Fruit fly (Drosophila melanogaster) whole organism, pupa: ENCODE data around the gene Taf3.

ENCODE experiments used
- CG10348 ChIP-seq: fragments of 200-800 bp; sonication (Bioruptor generic); IDR thresholded peaks from 2 replicates; pipeline ENCODE4 v1.3.6; 2022; ENCODE audit warnings: missing biosample characterization, missing genetic modification characterization
- CG12605 ChIP-seq: fragments of 200-800 bp; sonication (Bioruptor generic); IDR thresholded peaks from 2 replicates; pipeline ENCODE4 v1.3.6; 2022; ENCODE audit warnings: missing biosample characterization, missing genetic modification characterization
- CG13204 ChIP-seq: fragments of 200-800 bp; sonication (Bioruptor generic); optimal IDR thresholded peaks from 2 replicates; lab custom pipeline; 2018; ENCODE audit warnings: missing biosample characterization, mild to moderate bottlenecking, missing genetic modification characterization, moderate library complexity
- CG14655 ChIP-seq: fragments of 200-800 bp; sonication (Bioruptor generic); optimal IDR thresholded peaks from 3 replicates; lab custom pipeline; 2017; ENCODE audit warnings: mild to moderate bottlenecking, missing biosample characterization, missing genetic modification reagents, missing genetic modification characterization
- CG15710 ChIP-seq: fragments of 200-800 bp; sonication (Bioruptor generic); optimal IDR thresholded peaks from 2 replicates; lab custom pipeline; 2018; ENCODE audit warnings: missing biosample characterization, mild to moderate bottlenecking, missing genetic modification characterization, moderate library complexity
- CG17806 ChIP-seq: fragments of 200-800 bp; sonication (Bioruptor generic); optimal IDR thresholded peaks from 2 replicates; lab custom pipeline; 2018; ENCODE audit warnings: missing biosample characterization, mild to moderate bottlenecking, missing genetic modification characterization, moderate library complexity
- CG32121 ChIP-seq: fragments of 200-800 bp; sonication (Bioruptor generic); IDR thresholded peaks from 2 replicates; pipeline ENCODE4 v1.3.6; 2022; ENCODE audit warnings: missing biosample characterization, missing genetic modification characterization
- CG34367 ChIP-seq: fragments of 200-800 bp; sonication (Bioruptor generic); optimal IDR thresholded peaks from 2 replicates; lab custom pipeline; 2018; ENCODE audit warnings: missing biosample characterization, mild to moderate bottlenecking, missing genetic modification characterization
- CG4496 ChIP-seq: fragments of 200-800 bp; sonication (Bioruptor generic); IDR thresholded peaks from 3 replicates; pipeline ENCODE4 v1.3.6; 2022; ENCODE audit warnings: missing biosample characterization, missing genetic modification characterization
- CG8159 ChIP-seq: fragments of 200-800 bp; sonication (Bioruptor generic); optimal IDR thresholded peaks from 3 replicates; lab custom pipeline; 2018; ENCODE audit warnings: missing biosample characterization, mild to moderate bottlenecking, missing genetic modification characterization, moderate library complexity
- CG8301 ChIP-seq: fragments of 200-800 bp; sonication (Bioruptor generic); optimal IDR thresholded peaks from 2 replicates; lab custom pipeline; 2018; ENCODE audit warnings: missing biosample characterization, mild to moderate bottlenecking, missing genetic modification characterization
- CG9948 ChIP-seq: fragments of 200-800 bp; sonication (Bioruptor generic); optimal IDR thresholded peaks from 2 replicates; lab custom pipeline; 2018; ENCODE audit warnings: missing biosample characterization, mild to moderate bottlenecking, missing genetic modification characterization, moderate library complexity
- D1 ChIP-seq: fragments of 200-800 bp; sonication (Bioruptor generic); optimal IDR thresholded peaks from 2 replicates; lab custom pipeline; 2018; ENCODE audit warnings: missing biosample characterization, mild to moderate bottlenecking, missing genetic modification characterization, moderate library complexity
- EcR ChIP-seq: fragments of 200-800 bp; sonication (Bioruptor generic); optimal IDR thresholded peaks from 3 replicates; lab custom pipeline; 2019; ENCODE audit warnings: missing biosample characterization, missing genetic modification characterization, mild to moderate bottlenecking, moderate library complexity, missing genetic modification reagents
- Ets98B ChIP-seq: fragments of 200-800 bp; sonication (Bioruptor generic); IDR thresholded peaks from 2 replicates; pipeline ENCODE4 v1.3.6; 2022; ENCODE audit warnings: missing biosample characterization, missing genetic modification characterization
- Pif1A ChIP-seq: fragments of 200-800 bp; sonication (Bioruptor generic); optimal IDR thresholded peaks from 3 replicates; lab custom pipeline; 2016; ENCODE audit warnings: missing biosample characterization, missing genetic modification characterization
- Pif1B ChIP-seq: fragments of 200-800 bp; sonication (Bioruptor generic); optimal IDR thresholded peaks from 3 replicates; lab custom pipeline; 2016; ENCODE audit warnings: missing biosample characterization, missing genetic modification characterization
- Snoo ChIP-seq: fragments of 200-800 bp; sonication (Bioruptor generic); optimal IDR thresholded peaks from 3 replicates; lab custom pipeline; 2017; ENCODE audit warnings: missing biosample characterization, mild to moderate bottlenecking, missing genetic modification characterization, inconsistent platforms
- fd96Ca ChIP-seq: fragments of 200-800 bp; sonication (Bioruptor generic); IDR thresholded peaks from 3 replicates; pipeline ENCODE4 v1.3.6; 2022; ENCODE audit warnings: missing biosample characterization, missing genetic modification characterization
- gl ChIP-seq: fragments of 200-800 bp; sonication (Bioruptor generic); optimal IDR thresholded peaks from 2 replicates; lab custom pipeline; 2018; ENCODE audit warnings: missing biosample characterization, mild to moderate bottlenecking, missing genetic modification characterization
- rn ChIP-seq: fragments of 200-800 bp; sonication (Bioruptor generic); IDR thresholded peaks from 2 replicates; pipeline ENCODE4 v1.3.6; 2022; ENCODE audit warnings: missing biosample characterization, missing genetic modification characterization

The Taf3 gene

dm6 chr4:466543-466965 lies at the start of gene Taf3:
Gene Taf3 (minus strand): TSS chr4:466828.
- TF ChIP-seq CG34367 (tag; lab: Kevin White, UChicago), result no peak
- no peak for TF ChIP-seq Pif1B (GFP tag; lab: Kevin White, UChicago)
- TF ChIP-seq Pif1A (GFP tag; lab: Kevin White, UChicago), result no peak
- TF ChIP-seq CG4496, result no peak
- no peak for TF ChIP-seq Snoo
- no peak for TF ChIP-seq CG8159
- TF ChIP-seq CG32121 (GFP tag; lab: Robert Waterston, UW), result no peak
- TF ChIP-seq CG14655 (GFP tag; lab: Kevin White, UChicago), result no peak
- TF ChIP-seq fd96Ca (GFP tag; lab: Robert Waterston, UW), result no peak
- TF ChIP-seq D1 (tag; lab: Kevin White, UChicago), result no peak
- TF ChIP-seq CG15710 (tag; lab: Kevin White, UChicago), result no peak

dm6 chr4:509853-510252 lies 43.2 kb upstream of the Taf3 start:
- TF ChIP-seq rn (no peak), CG13204 (GFP tag; lab: Kevin White, UChicago) (no peak), CG32121 (GFP tag; lab: Robert Waterston, UW) (no peak), D1 (tag; lab: Kevin White, UChicago) (no peak), CG14655 (GFP tag; lab: Kevin White, UChicago) (no peak)

- TF ChIP-seq CG4496 (no peak), CG14655 (GFP tag; lab: Kevin White, UChicago) (no peak), Pif1B (GFP tag; lab: Kevin White, UChicago) (no peak), EcR (GFP tag; lab: Kevin White, UChicago) (peak; percentile 21), rn (no peak), CG13204 (GFP tag; lab: Kevin White, UChicago) (peak; percentile 21), D1 (tag; lab: Kevin White, UChicago) (peak; percentile 62), Pif1A (GFP tag; lab: Kevin White, UChicago) (no peak), CG8301 (tag; lab: Kevin White, UChicago) (no peak), gl (tag; lab: Kevin White, UChicago) (no peak), Snoo (no peak), CG8159 (no peak), CG15710 (tag; lab: Kevin White, UChicago) (no peak), Ets98B (GFP tag; lab: Robert Waterston, UW) (no peak), CG17806 (tag; lab: Kevin White, UChicago) (no peak), CG9948 (tag; lab: Kevin White, UChicago) (no peak), CG12605 (GFP tag; lab: Robert Waterston, UW) (no peak), CG32121 (GFP tag; lab: Robert Waterston, UW) (no peak), CG10348 (GFP tag; lab: Robert Waterston, UW) (no peak), fd96Ca (GFP tag; lab: Robert Waterston, UW) (no peak)
Observed at dm6 chr4:508405-508955, 41.9 kb upstream of the Taf3 start.

- TF ChIP-seq gl (tag; lab: Kevin White, UChicago) (no peak), Pif1B (GFP tag; lab: Kevin White, UChicago) (no peak), CG8159 (no peak), fd96Ca (GFP tag; lab: Robert Waterston, UW) (no peak), CG15710 (tag; lab: Kevin White, UChicago) (no peak), Snoo (no peak), CG34367 (tag; lab: Kevin White, UChicago) (no peak), CG13204 (GFP tag; lab: Kevin White, UChicago) (peak; percentile 14), CG14655 (GFP tag; lab: Kevin White, UChicago) (no peak), EcR (GFP tag; lab: Kevin White, UChicago) (peak; percentile 31), CG12605 (GFP tag; lab: Robert Waterston, UW) (no peak)
Observed at dm6 chr4:507252-508202, 40.9 kb upstream of the Taf3 start.

- TF ChIP-seq CG4496 (no peak), CG12605 (GFP tag; lab: Robert Waterston, UW) (no peak), CG13204 (GFP tag; lab: Kevin White, UChicago) (no peak), CG15710 (tag; lab: Kevin White, UChicago) (no peak), EcR (GFP tag; lab: Kevin White, UChicago) (no peak), D1 (tag; lab: Kevin White, UChicago) (no peak), CG9948 (tag; lab: Kevin White, UChicago) (no peak), CG10348 (GFP tag; lab: Robert Waterston, UW) (no peak), CG14655 (GFP tag; lab: Kevin White, UChicago) (no peak), CG32121 (GFP tag; lab: Robert Waterston, UW) (no peak)
Observed at dm6 chr4:505980-506614, 39.5 kb upstream of the Taf3 start.
